Fruit fly (Drosophila melanogaster): ENCODE measurements around the gene msb1l.

DNA sequence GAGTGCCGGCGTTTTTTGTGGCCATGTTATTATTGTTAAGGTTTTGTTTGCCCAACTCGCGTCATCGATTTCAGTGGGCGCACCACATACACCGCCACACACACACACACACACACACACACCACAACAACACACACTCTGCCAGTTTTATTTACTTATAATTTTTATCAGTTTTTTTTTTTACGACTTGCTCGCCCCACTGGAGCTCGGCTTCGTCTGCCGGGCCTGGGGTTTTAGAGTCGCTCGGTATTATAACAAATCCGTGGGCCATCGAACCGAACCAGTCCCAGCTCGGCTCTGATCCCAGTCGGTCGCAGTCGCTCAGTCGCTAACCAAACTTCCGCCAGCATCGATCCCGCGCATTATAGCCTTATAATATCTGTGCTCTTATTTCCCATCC, 28.1 kb upstream of the msb1l start:
- TF ChIP-seq CG15336 (GFP tag; IDR thresholded peaks at IDR 0.05), result no peak
- TF ChIP-seq CG4318 (GFP tag; optimal IDR thresholded peaks at IDR 0.05), result no peak
- no peak; the same call in 2 of the 3 replicates for TF ChIP-seq eg (GFP tag; IDR thresholded peaks at IDR 0.05)
- TF ChIP-seq CG1621 (tag; optimal IDR thresholded peaks at IDR 0.05), result peak; percentile 69
- TF ChIP-seq Eip93F (GFP tag; optimal IDR thresholded peaks at IDR 0.05), result no peak

Data from whole organism, prepupa.